Worm (Caenorhabditis elegans) whole organism, L4 larva: ENCODE data around the gene srd-40.

ENCODE experiments used
- F10B5.3 ChIP-seq: sonication (generic microtip); optimal IDR thresholded peaks from 2 replicates; lab custom pipeline; 2016; ENCODE audit warnings: mild to moderate bottlenecking, missing genetic modification characterization, missing compliant biosample characterization
- F44E2.7 ChIP-seq: fragments of 200-800 bp; sonication (Bioruptor generic); IDR thresholded peaks from 2 replicates; pipeline ENCODE4 v2.1.2; 2022; ENCODE audit warnings: missing genetic modification characterization, missing compliant biosample characterization
- R02D3.7 ChIP-seq: fragments of 150-350 bp; sonication (generic microtip); optimal IDR thresholded peaks from 3 replicates; lab custom pipeline; 2014; ENCODE audit warnings: missing biosample characterization, missing genetic modification characterization
- T26A8.4 ChIP-seq: fragments of 200-800 bp; sonication (Bioruptor generic); IDR thresholded peaks from 2 replicates; pipeline ENCODE4 v1.3.6; 2022; ENCODE audit warnings: missing genetic modification characterization, missing compliant biosample characterization
- Y105C5A.15 ChIP-seq: fragments of 200-800 bp; sonication (Bioruptor generic); IDR thresholded peaks from 2 replicates; pipeline ENCODE4 v1.3.6; 2022; ENCODE audit warnings: missing genetic modification characterization, missing compliant biosample characterization
- Y75B8A.6 ChIP-seq: fragments of 200-800 bp; sonication (Bioruptor generic); IDR thresholded peaks from 2 replicates; pipeline ENCODE4 v1.3.6; 2022; ENCODE audit warnings: missing genetic modification reagents, missing genetic modification characterization, missing compliant biosample characterization
- ZK546.5 ChIP-seq, 2 experiments: sonication (generic microtip); optimal IDR thresholded peaks; 2 replicates each; lab custom pipeline; 2017; ENCODE audit warnings: missing biosample characterization in 2 of 2, missing genetic modification characterization in 2 of 2
- ama-1 ChIP-seq: fragments of 150-350 bp; optimal IDR thresholded peaks from 2 replicates; lab custom pipeline; 2014; ENCODE audit warnings: inconsistent platforms, mixed read lengths
- arid-1 ChIP-seq: fragments of 200-800 bp; sonication (Bioruptor generic); conservative IDR thresholded peaks from 2 replicates; pipeline ENCODE4 v1.3.6; 2022; ENCODE audit warnings: missing genetic modification reagents, missing genetic modification characterization, missing compliant biosample characterization
- attf-4 ChIP-seq: sonication (generic microtip); optimal IDR thresholded peaks from 3 replicates; lab custom pipeline; 2017; ENCODE audit warnings: missing biosample characterization, missing genetic modification characterization
- ceh-28 ChIP-seq: fragments of 150-350 bp; optimal IDR thresholded peaks from 2 replicates; lab custom pipeline; 2014; ENCODE audit warnings: missing biosample characterization, missing genetic modification reagents, missing genetic modification characterization
- ceh-62 ChIP-seq: sonication (generic microtip); optimal IDR thresholded peaks from 2 replicates; lab custom pipeline; 2017; ENCODE audit warnings: missing biosample characterization, missing genetic modification characterization
- ceh-82 ChIP-seq: sonication (generic microtip); optimal IDR thresholded peaks from 2 replicates; lab custom pipeline; 2017; ENCODE audit warnings: missing biosample characterization, missing genetic modification characterization
- cey-2 ChIP-seq: sonication (generic microtip); optimal IDR thresholded peaks from 3 replicates; lab custom pipeline; 2017; ENCODE audit warnings: missing genetic modification characterization, mild to moderate bottlenecking, missing compliant biosample characterization, antibody characterized with exemption, borderline replicate concordance; ENCODE audit not compliant: insufficient read depth
- daf-16 ChIP-seq, 3 experiments: sonication (generic microtip); optimal IDR thresholded peaks; 2 replicates each; lab custom pipeline; 2016 to 2017; ENCODE audit warnings: missing genetic modification characterization in 3 of 3, missing genetic modification reagents in 3 of 3, mild to moderate bottlenecking in 2 of 3, missing compliant biosample characterization in 2 of 3, missing biosample characterization in 1 of 3, moderate library complexity in 1 of 3
- daf-8 ChIP-seq: fragments of 200-800 bp; sonication (Bioruptor generic); IDR thresholded peaks from 2 replicates; pipeline ENCODE4 v1.3.6; 2022; ENCODE audit warnings: missing genetic modification characterization, missing compliant biosample characterization
- dmd-6 ChIP-seq: fragments of 200-800 bp; sonication (Bioruptor generic); IDR thresholded peaks from 2 replicates; pipeline ENCODE4 v1.3.6; 2022; ENCODE audit warnings: missing genetic modification reagents, missing genetic modification characterization, missing compliant biosample characterization
- egl-43 ChIP-seq: fragments of 200-800 bp; sonication (Bioruptor generic); IDR thresholded peaks from 2 replicates; pipeline ENCODE4 v1.3.6; 2022; ENCODE audit warnings: missing genetic modification reagents, missing genetic modification characterization, missing compliant biosample characterization
- fkh-10 ChIP-seq: fragments of 150-350 bp; optimal IDR thresholded peaks from 2 replicates; lab custom pipeline; 2014; ENCODE audit warnings: missing biosample characterization, missing genetic modification reagents, missing genetic modification characterization
- fos-1 ChIP-seq: fragments of 150-350 bp; optimal IDR thresholded peaks from 2 replicates; lab custom pipeline; 2014; ENCODE audit warnings: missing biosample characterization, missing genetic modification characterization
- gei-8 ChIP-seq: fragments of 200-800 bp; sonication (Bioruptor generic); optimal IDR thresholded peaks from 2 replicates; lab custom pipeline; 2018; ENCODE audit warnings: mild to moderate bottlenecking, missing genetic modification characterization, missing compliant biosample characterization
- hif-1 ChIP-seq, 2 experiments: sonication (generic microtip); optimal IDR thresholded peaks; 2 replicates each; lab custom pipeline; 2016 to 2017; ENCODE audit warnings: missing compliant biosample characterization in 2 of 2, missing genetic modification characterization in 2 of 2, missing genetic modification reagents in 2 of 2, missing genotype in 2 of 2, mild to moderate bottlenecking in 1 of 2
- hlh-30 ChIP-seq: sonication (generic microtip); optimal IDR thresholded peaks from 2 replicates; lab custom pipeline; 2017; ENCODE audit warnings: antibody characterized with exemption, mild to moderate bottlenecking, missing genetic modification characterization, missing compliant biosample characterization; ENCODE audit not compliant: insufficient read depth
- hmg-1.1 ChIP-seq: fragments of 200-800 bp; sonication (Bioruptor generic); IDR thresholded peaks from 2 replicates; pipeline ENCODE4 v1.3.6; 2022; ENCODE audit warnings: missing genetic modification reagents, missing genetic modification characterization, missing compliant biosample characterization
- lin-1 ChIP-seq: fragments of 200-800 bp; sonication (Bioruptor generic); IDR thresholded peaks from 2 replicates; pipeline ENCODE4 v1.3.6; 2022; ENCODE audit warnings: missing genetic modification reagents, missing genetic modification characterization, missing compliant biosample characterization
- lin-13 ChIP-seq: fragments of 150-350 bp; optimal IDR thresholded peaks from 2 replicates; lab custom pipeline; 2014; ENCODE audit warnings: missing biosample characterization, missing genetic modification reagents, missing genetic modification characterization
- lin-29 ChIP-seq: fragments of 200-800 bp; sonication (Bioruptor generic); IDR thresholded peaks from 2 replicates; pipeline ENCODE4 v1.3.6; 2022; ENCODE audit warnings: missing genetic modification reagents, missing genetic modification characterization, missing compliant biosample characterization
- lsy-2 ChIP-seq, 2 experiments: fragments of 150-350 bp in 1 of 2; sonication (generic microtip) in 1 of 2; optimal IDR thresholded peaks; 2 replicates each; lab custom pipeline; 2014 to 2017; ENCODE audit warnings: missing biosample characterization in 2 of 2, missing genetic modification characterization in 2 of 2
- madf-5 ChIP-seq, 2 experiments: fragments of 200-800 bp; sonication (Bioruptor generic); IDR thresholded peaks; 2 replicates each; pipeline ENCODE4 v1.3.6; 2022; ENCODE audit warnings: missing compliant biosample characterization in 2 of 2, missing genetic modification characterization in 2 of 2
- madf-9 ChIP-seq: fragments of 200-800 bp; sonication (Bioruptor generic); conservative IDR thresholded peaks from 2 replicates; pipeline ENCODE4 v1.3.6; 2022; ENCODE audit warnings: missing genetic modification reagents, missing genetic modification characterization, missing compliant biosample characterization
- mdl-1 ChIP-seq, 2 experiments: fragments of 150-350 bp in 1 of 2; sonication (generic microtip) in 1 of 2; optimal IDR thresholded peaks; 2 replicates each; lab custom pipeline; 2014 to 2017; ENCODE audit warnings: missing biosample characterization in 2 of 2, missing genetic modification characterization in 2 of 2
- mep-1 ChIP-seq: fragments of 150-350 bp; sonication (generic microtip); optimal IDR thresholded peaks from 3 replicates; lab custom pipeline; 2014; ENCODE audit warnings: missing biosample characterization, missing genetic modification characterization
- mes-2 ChIP-seq: sonication (generic microtip); optimal IDR thresholded peaks from 2 replicates; lab custom pipeline; 2016; ENCODE audit warnings: missing genotype, mild to moderate bottlenecking, missing genetic modification characterization, missing compliant biosample characterization; ENCODE audit not compliant: poor library complexity, severe bottlenecking
- mxl-2 ChIP-seq: fragments of 200-800 bp; sonication (Bioruptor generic); conservative IDR thresholded peaks from 2 replicates; pipeline ENCODE4 v1.3.6; 2022; ENCODE audit warnings: missing genetic modification reagents, missing genetic modification characterization, missing compliant biosample characterization
- nhr-11 ChIP-seq: fragments of 150-350 bp; optimal IDR thresholded peaks from 2 replicates; lab custom pipeline; 2014; ENCODE audit warnings: missing biosample characterization, missing genetic modification characterization
- nhr-28 ChIP-seq: fragments of 150-350 bp; optimal IDR thresholded peaks from 2 replicates; lab custom pipeline; 2014; ENCODE audit warnings: missing biosample characterization, missing genetic modification characterization
- nhr-76 ChIP-seq: fragments of 150-350 bp; optimal IDR thresholded peaks from 2 replicates; lab custom pipeline; 2014; ENCODE audit warnings: missing biosample characterization, missing genetic modification characterization
- rbr-2 ChIP-seq: sonication (generic microtip); optimal IDR thresholded peaks from 2 replicates; lab custom pipeline; 2016; ENCODE audit warnings: missing genotype, missing genetic modification characterization, missing compliant biosample characterization
- saeg-2 ChIP-seq: fragments of 200-800 bp; sonication (Bioruptor generic); IDR thresholded peaks from 2 replicates; pipeline ENCODE4 v1.3.6; 2022; ENCODE audit warnings: missing genetic modification reagents, missing genetic modification characterization, missing compliant biosample characterization
- set-16 ChIP-seq: fragments of 200-800 bp; sonication (Bioruptor generic); IDR thresholded peaks from 2 replicates; pipeline ENCODE4 v1.3.6; 2022; ENCODE audit warnings: missing genetic modification reagents, missing genetic modification characterization, missing compliant biosample characterization
- tra-1 ChIP-seq: fragments of 200-800 bp; sonication (Bioruptor generic); IDR thresholded peaks from 2 replicates; pipeline ENCODE4 v1.3.6; 2022; ENCODE audit warnings: missing genetic modification reagents, missing genetic modification characterization, missing compliant biosample characterization
- unc-62 ChIP-seq, 3 experiments: fragments of 150-350 bp in 1 of 3; sonication (generic microtip); optimal IDR thresholded peaks in 2 of 3; peaks in 1 of 3; 1 replicate in 1 of 3; 2 replicates in 2 of 3; lab custom pipeline; 2014 to 2017; ENCODE audit warnings: missing biosample characterization in 3 of 3, missing genetic modification characterization in 3 of 3, missing genetic modification reagents in 3 of 3, missing genotype in 1 of 3
- zfp-3 ChIP-seq: fragments of 200-800 bp; sonication (Bioruptor generic); conservative IDR thresholded peaks from 2 replicates; pipeline ENCODE4 v1.3.6; 2022; ENCODE audit warnings: missing genetic modification reagents, missing genetic modification characterization, missing compliant biosample characterization
- zip-11 ChIP-seq: fragments of 200-800 bp; sonication (Bioruptor generic); IDR thresholded peaks from 2 replicates; pipeline ENCODE4 v1.3.6; 2022; ENCODE audit warnings: missing genetic modification characterization, missing compliant biosample characterization
- zip-2 ChIP-seq: fragments of 150-350 bp; optimal IDR thresholded peaks from 2 replicates; lab custom pipeline; 2014; ENCODE audit warnings: missing biosample characterization, missing genetic modification characterization
- ztf-11 ChIP-seq: fragments of 150-350 bp; optimal IDR thresholded peaks from 2 replicates; lab custom pipeline; 2014; ENCODE audit warnings: missing biosample characterization, missing genetic modification characterization
- ztf-7 ChIP-seq: fragments of 150-350 bp; optimal IDR thresholded peaks from 2 replicates; lab custom pipeline; 2014; ENCODE audit warnings: missing biosample characterization, missing genetic modification characterization

The srd-40 gene

ce11 chrX:12360444-12360843 is 36.9 kb downstream of the srd-40 start, which contains the start of the genes nspc-15 and F19H6.6:
Gene nspc-15, plus strand, starts transcription at chrX:12360744.
Gene F19H6.6, plus strand, starts transcription at chrX:12360827.
- no peak for TF ChIP-seq Y105C5A.15 (GFP tag; lab: Robert Waterston, UW)
- TF ChIP-seq set-16 (GFP tag; lab: Robert Waterston, UW): no peak
- no peak for TF ChIP-seq ztf-7
- no peak for TF ChIP-seq zfp-3
- no peak for TF ChIP-seq hmg-1.1 (GFP tag; lab: Robert Waterston, UW)
- TF ChIP-seq lin-1 (GFP tag; lab: Robert Waterston, UW): no peak
- no peak for TF ChIP-seq daf-8 (GFP tag; lab: Robert Waterston, UW)
- TF ChIP-seq lin-29 (GFP tag; lab: Robert Waterston, UW): no peak

- TF ChIP-seq daf-16 (GFP tag; optimal IDR thresholded peaks at IDR 0.05; lab: Kevin White, UChicago): peak; percentile 94 to 99
- peak; percentile 99 for TF ChIP-seq daf-16 (tag; optimal IDR thresholded peaks at IDR 0.05; lab: Kevin White, UChicago)
- peak; percentile 98 for TF ChIP-seq ceh-28
- peak; percentile 98 for TF ChIP-seq fos-1 (tag; lab: Kevin White, UChicago)
- TF ChIP-seq madf-9 (GFP tag; lab: Robert Waterston, UW): peak; percentile 95
- peak; percentile 96 for TF ChIP-seq zip-2
- peak; percentile 99 for TF ChIP-seq T26A8.4 (GFP tag; lab: Robert Waterston, UW)
- peak in 1 of 2 experiments; percentile 85; a peak in 1 of 4 replicates for TF ChIP-seq madf-5 (GFP tag; IDR thresholded peaks at IDR 0.05; lab: Robert Waterston, UW)
- peak; percentile 32 for TF ChIP-seq R02D3.7
- peak; percentile 65 to 100 for TF ChIP-seq unc-62 (GFP tag; optimal IDR thresholded peaks at IDR 0.05 in 1 of 2; lab: Kevin White, UChicago)
- peak; percentile 96 for TF ChIP-seq unc-62 (tag; optimal IDR thresholded peaks at IDR 0.05; lab: Kevin White, UChicago)
- peak; percentile 72 for TF ChIP-seq ceh-82 (tag; lab: Kevin White, UChicago)
- peak; percentile 29 to 68 for TF ChIP-seq ZK546.5 (tag; optimal IDR thresholded peaks at IDR 0.05; lab: Kevin White, UChicago)
- TF ChIP-seq ztf-11 (tag; lab: Kevin White, UChicago): peak; percentile 56
- TF ChIP-seq ceh-62 (tag; lab: Kevin White, UChicago): peak; percentile 40
- peak; percentile 100 for TF ChIP-seq mep-1 (tag; lab: Kevin White, UChicago)
- TF ChIP-seq daf-8 (GFP tag; lab: Robert Waterston, UW): peak; percentile 57; the same call in 1 of the 2 replicates
- no peak for TF ChIP-seq F44E2.7 (GFP tag; lab: Robert Waterston, UW)
- peak; percentile 71 to 85 for TF ChIP-seq hif-1 (tag; optimal IDR thresholded peaks at IDR 0.05; lab: Kevin White, UChicago)
- peak; percentile 75 for TF ChIP-seq gei-8 (GFP tag; lab: Kevin White, UChicago)
- TF ChIP-seq saeg-2: peak; percentile 93
- peak; percentile 99 for TF ChIP-seq rbr-2 (tag; lab: Kevin White, UChicago)
- peak; percentile 91 for TF ChIP-seq nhr-28 (tag; lab: Kevin White, UChicago)
- TF ChIP-seq nhr-76 (tag; lab: Kevin White, UChicago): peak; percentile 87
- peak; percentile 94 to 97 for TF ChIP-seq lsy-2 (tag; optimal IDR thresholded peaks at IDR 0.05; lab: Kevin White, UChicago)
- no peak for TF ChIP-seq Y75B8A.6 (GFP tag; lab: Robert Waterston, UW)
- peak; percentile 96 for TF ChIP-seq lin-13 (GFP tag; lab: Kevin White, UChicago)
- TF ChIP-seq fkh-10 (GFP tag; lab: Kevin White, UChicago): peak; percentile 100
- TF ChIP-seq tra-1: peak; percentile 96
- peak; percentile 95 for TF ChIP-seq F10B5.3
- peak; percentile 50 for TF ChIP-seq attf-4 (tag; lab: Kevin White, UChicago)
- TF ChIP-seq cey-2: peak; percentile 86
- TF ChIP-seq mxl-2 (GFP tag; lab: Robert Waterston, UW): peak; percentile 83
- TF ChIP-seq hlh-30 (tag; lab: Kevin White, UChicago): peak; percentile 93
- peak; percentile 78 for TF ChIP-seq egl-43 (GFP tag; lab: Robert Waterston, UW)
- TF ChIP-seq dmd-6: peak; percentile 97
- peak; percentile 87 to 89 for TF ChIP-seq mdl-1 (tag; optimal IDR thresholded peaks at IDR 0.05; lab: Kevin White, UChicago)
- TF ChIP-seq zip-11 (GFP tag; lab: Robert Waterston, UW): no peak
- TF ChIP-seq zfp-3: peak; percentile 95
- peak; percentile 97 for TF ChIP-seq nhr-11 (tag; lab: Kevin White, UChicago)
- TF ChIP-seq arid-1 (GFP tag; lab: Robert Waterston, UW): peak; percentile 76
- TF ChIP-seq ama-1 (lab: Kevin White, UChicago): no peak
- peak; percentile 94 for TF ChIP-seq mes-2
Observed at ce11 chrX:12362951-12363486, 39.5 kb downstream of the srd-40 start.
